Fruit fly (Drosophila melanogaster): ENCODE measurements around the gene CG15456.

dm6 chrX:20467155-20467554 is 40.3 kb upstream of the CG15456 start, which contains the start of gene GstT3:
- TF ChIP-seq ttk (optimal IDR thresholded peaks at IDR 0.05) = no peak
- no peak for TF ChIP-seq psq (optimal IDR thresholded peaks at IDR 0.05)
- no peak for TF ChIP-seq insv (optimal IDR thresholded peaks at IDR 0.05)
